Fruit fly (Drosophila melanogaster) whole organism, embryonic: Measurements from ENCODE around the gene Gcna.

Source experiments
- Abd-B ChIP-seq: fragments of 200-800 bp; sonication (Bioruptor generic); optimal IDR thresholded peaks from 2 replicates; lab custom pipeline; 2018; ENCODE audit warnings: missing biosample characterization, mild to moderate bottlenecking, missing genetic modification characterization, moderate library complexity
- Atf3 ChIP-seq: fragments of 200-800 bp; sonication (Bioruptor generic); optimal IDR thresholded peaks from 3 replicates; lab custom pipeline; 2016; ENCODE audit warnings: missing biosample characterization, missing genetic modification characterization
- CG10543 ChIP-seq: fragments of 200-800 bp; sonication (Bioruptor generic); optimal IDR thresholded peaks from 3 replicates; lab custom pipeline; 2017; ENCODE audit warnings: missing biosample characterization, mild to moderate bottlenecking, missing genetic modification characterization, moderate library complexity
- CG11456 ChIP-seq: fragments of 200-800 bp; sonication (Bioruptor generic); IDR thresholded peaks from 3 replicates; pipeline ENCODE4 v1.3.6; 2022; ENCODE audit warnings: missing biosample characterization, missing genetic modification characterization
- CG12104 ChIP-seq: fragments of 200-800 bp; sonication (Bioruptor generic); optimal IDR thresholded peaks from 3 replicates; lab custom pipeline; 2016; ENCODE audit warnings: missing biosample characterization, missing genetic modification characterization
- CG12391 ChIP-seq: fragments of 200-800 bp; sonication (Bioruptor generic); optimal IDR thresholded peaks from 3 replicates; lab custom pipeline; 2018; ENCODE audit warnings: missing biosample characterization, mild to moderate bottlenecking, missing genetic modification characterization, moderate library complexity
- CG13287 ChIP-seq: fragments of 200-800 bp; sonication (Bioruptor generic); IDR thresholded peaks from 2 replicates; pipeline ENCODE4 v1.3.6; 2022; ENCODE audit warnings: missing biosample characterization, missing genetic modification characterization; ENCODE audit not compliant: partially characterized antibody
- CG14441 ChIP-seq: fragments of 200-800 bp; sonication (Bioruptor generic); IDR thresholded peaks from 2 replicates; pipeline ENCODE4 v1.3.6; 2022; ENCODE audit warnings: missing biosample characterization, missing genetic modification characterization
- CG17361 ChIP-seq: fragments of 200-800 bp; sonication (Bioruptor generic); IDR thresholded peaks from 3 replicates; pipeline ENCODE4 v1.3.6; 2022; ENCODE audit warnings: missing biosample characterization, missing genetic modification characterization
- CG17385 ChIP-seq: fragments of 200-800 bp; sonication (Bioruptor generic); optimal IDR thresholded peaks from 3 replicates; lab custom pipeline; 2018; ENCODE audit warnings: missing biosample characterization, mild to moderate bottlenecking, missing genetic modification characterization
- CG18011 ChIP-seq: fragments of 200-800 bp; sonication (Bioruptor generic); optimal IDR thresholded peaks from 2 replicates; lab custom pipeline; 2017; ENCODE audit warnings: missing biosample characterization, missing genetic modification characterization, mild to moderate bottlenecking, moderate library complexity, missing genotype
- CG2120 ChIP-seq: fragments of 200-800 bp; sonication (Bioruptor generic); optimal IDR thresholded peaks from 3 replicates; lab custom pipeline; 2016; ENCODE audit warnings: missing biosample characterization, missing genetic modification characterization
- CG34224 ChIP-seq: fragments of 200-800 bp; sonication (Bioruptor generic); IDR thresholded peaks from 3 replicates; pipeline ENCODE4 v1.3.6; 2022; ENCODE audit warnings: missing biosample characterization, missing genetic modification characterization; ENCODE audit not compliant: partially characterized antibody
- CG42726 ChIP-seq: fragments of 200-800 bp; sonication (Bioruptor generic); IDR thresholded peaks from 2 replicates; pipeline ENCODE4 v1.3.6; 2022; ENCODE audit warnings: missing biosample characterization, missing genetic modification characterization; ENCODE audit not compliant: partially characterized antibody
- CG43689 ChIP-seq: fragments of 200-800 bp; sonication (Bioruptor generic); IDR thresholded peaks from 2 replicates; pipeline ENCODE4 v1.3.6; 2022; ENCODE audit warnings: missing biosample characterization, missing genetic modification characterization
- CG4404 ChIP-seq: fragments of 200-800 bp; sonication (Bioruptor generic); IDR thresholded peaks from 2 replicates; pipeline ENCODE4 v1.3.6; 2022; ENCODE audit warnings: missing biosample characterization, missing genetic modification characterization
- CG4424 ChIP-seq: fragments of 200-800 bp; sonication (Bioruptor generic); optimal IDR thresholded peaks from 3 replicates; lab custom pipeline; 2016; ENCODE audit warnings: missing biosample characterization, missing genetic modification characterization
- CG6254 ChIP-seq: fragments of 200-800 bp; sonication (Bioruptor generic); optimal IDR thresholded peaks from 3 replicates; lab custom pipeline; 2017; ENCODE audit warnings: mild to moderate bottlenecking, missing biosample characterization, missing genetic modification reagents, missing genetic modification characterization
- CG6765 ChIP-seq: fragments of 200-800 bp; sonication (Bioruptor generic); optimal IDR thresholded peaks from 3 replicates; lab custom pipeline; 2017; ENCODE audit warnings: missing biosample characterization, mild to moderate bottlenecking, missing genetic modification characterization
- CG8765 ChIP-seq: fragments of 200-800 bp; sonication (Bioruptor generic); IDR thresholded peaks from 2 replicates; pipeline ENCODE4 v1.3.6; 2022; ENCODE audit warnings: missing biosample characterization, missing genetic modification characterization
- CG9727 ChIP-seq: fragments of 200-800 bp; sonication (Bioruptor generic); optimal IDR thresholded peaks from 3 replicates; lab custom pipeline; 2017; ENCODE audit warnings: missing biosample characterization, mild to moderate bottlenecking, missing genetic modification characterization
- D19B ChIP-seq: fragments of 200-800 bp; sonication (Bioruptor generic); optimal IDR thresholded peaks from 2 replicates; lab custom pipeline; 2017; ENCODE audit warnings: missing biosample characterization, mild to moderate bottlenecking, missing genetic modification characterization
- Dad ChIP-seq: fragments of 200-800 bp; sonication (Bioruptor generic); optimal IDR thresholded peaks from 3 replicates; lab custom pipeline; 2016; ENCODE audit warnings: missing biosample characterization, missing genetic modification characterization
- Dfd ChIP-seq, 2 experiments: fragments of >200 bp; optimal IDR thresholded peaks; 2 replicates each; lab custom pipeline; 2017; ENCODE audit warnings: missing biosample characterization in 2 of 2, missing genetic modification characterization in 2 of 2
- Dp ChIP-seq: fragments of 200-800 bp; sonication (Bioruptor generic); optimal IDR thresholded peaks from 2 replicates; lab custom pipeline; 2018; ENCODE audit warnings: missing biosample characterization, mild to moderate bottlenecking, missing genetic modification characterization, moderate library complexity
- Ets65A ChIP-seq: fragments of 200-800 bp; sonication (Bioruptor generic); peaks from one replicate; lab custom pipeline; 2016; ENCODE audit warnings: missing biosample characterization, missing genetic modification characterization
- HmgD ChIP-seq: fragments of 200-800 bp; sonication (Bioruptor generic); optimal IDR thresholded peaks from 3 replicates; lab custom pipeline; 2016; ENCODE audit warnings: missing biosample characterization, missing genetic modification characterization
- Mad ChIP-seq: fragments of 200-800 bp; sonication (Bioruptor generic); optimal IDR thresholded peaks from 2 replicates; lab custom pipeline; 2016; ENCODE audit warnings: missing biosample characterization, missing genetic modification characterization
- PHDP ChIP-seq: fragments of 200-800 bp; sonication (Bioruptor generic); optimal IDR thresholded peaks from 3 replicates; lab custom pipeline; 2018; ENCODE audit warnings: missing biosample characterization, mild to moderate bottlenecking, missing genetic modification characterization, moderate library complexity
- Poxn ChIP-seq: fragments of 200-800 bp; sonication (Bioruptor generic); IDR thresholded peaks from 2 replicates; pipeline ENCODE4 v1.3.6; 2022; ENCODE audit warnings: missing biosample characterization, missing genetic modification characterization
- Rx ChIP-seq: fragments of 200-800 bp; sonication (Bioruptor generic); IDR thresholded peaks from 2 replicates; pipeline ENCODE4 v1.3.6; 2022; ENCODE audit warnings: missing biosample characterization, missing genetic modification characterization
- Sox100B ChIP-seq: fragments of 200-800 bp; sonication (Bioruptor generic); optimal IDR thresholded peaks from 3 replicates; lab custom pipeline; 2018; ENCODE audit warnings: missing biosample characterization, mild to moderate bottlenecking, missing genetic modification characterization
- Sry-δ ChIP-seq: fragments of 200-800 bp; sonication (Bioruptor generic); optimal IDR thresholded peaks from 2 replicates; lab custom pipeline; 2016; ENCODE audit warnings: missing biosample characterization, missing genetic modification characterization
- ap ChIP-seq: fragments of 200-800 bp; sonication (Bioruptor generic); IDR thresholded peaks from 2 replicates; pipeline ENCODE4 v1.3.6; 2022; ENCODE audit warnings: missing biosample characterization, missing genetic modification characterization
- dm ChIP-seq: fragments of 200-800 bp; sonication (Bioruptor generic); optimal IDR thresholded peaks from 3 replicates; lab custom pipeline; 2016; ENCODE audit warnings: missing biosample characterization, missing genetic modification characterization
- dmrt11E ChIP-seq: fragments of 200-800 bp; sonication (Bioruptor generic); optimal IDR thresholded peaks from 3 replicates; lab custom pipeline; 2018; ENCODE audit warnings: missing biosample characterization, mild to moderate bottlenecking, missing genetic modification characterization, moderate library complexity
- fru ChIP-seq: fragments of >200 bp; optimal IDR thresholded peaks from 2 replicates; lab custom pipeline; 2017
- grn ChIP-seq: fragments of 200-800 bp; sonication (Bioruptor generic); optimal IDR thresholded peaks from 3 replicates; lab custom pipeline; 2017; ENCODE audit warnings: missing biosample characterization, missing genetic modification characterization
- gro ChIP-seq: fragments of 200-800 bp; sonication (Bioruptor generic); optimal IDR thresholded peaks from 2 replicates; lab custom pipeline; 2016; ENCODE audit warnings: missing biosample characterization, missing genetic modification characterization
- ham ChIP-seq: fragments of 200-800 bp; sonication (Bioruptor generic); IDR thresholded peaks from 2 replicates; pipeline ENCODE4 v1.3.6; 2022; ENCODE audit warnings: missing biosample characterization, missing genetic modification characterization
- hb ChIP-seq: fragments of 200-800 bp; sonication (Bioruptor generic); IDR thresholded peaks from 3 replicates; pipeline ENCODE4 v1.3.6; 2022; ENCODE audit warnings: missing biosample characterization, missing genetic modification characterization; ENCODE audit not compliant: partially characterized antibody
- ind ChIP-seq: fragments of 200-800 bp; sonication (Bioruptor generic); optimal IDR thresholded peaks from 3 replicates; lab custom pipeline; 2016; ENCODE audit warnings: missing biosample characterization, missing genetic modification characterization
- klu ChIP-seq: fragments of 200-800 bp; sonication (Bioruptor generic); IDR thresholded peaks from 2 replicates; pipeline ENCODE4 v1.3.6; 2022; ENCODE audit warnings: missing biosample characterization, missing genetic modification characterization
- pan ChIP-seq, 4 experiments: fragments of >200 bp in 3 of 4; fragments of 200-800 bp in 1 of 4; sonication (Bioruptor generic) in 1 of 4; optimal IDR thresholded peaks in 3 of 4; IDR thresholded peaks in 1 of 4; 2 replicates each; pipeline versions ENCODE4 v1.3.6 to Lab custom; 2017 to 2022; ENCODE audit warnings: missing biosample characterization in 2 of 4, missing genetic modification characterization in 2 of 4, mixed read lengths in 1 of 4
- pros ChIP-seq: fragments of 200-800 bp; sonication (Bioruptor generic); optimal IDR thresholded peaks from 3 replicates; lab custom pipeline; 2019; ENCODE audit warnings: missing biosample characterization, mild to moderate bottlenecking, missing genetic modification characterization, moderate library complexity
- pum ChIP-seq: fragments of 200-800 bp; sonication (Bioruptor generic); optimal IDR thresholded peaks from 2 replicates; lab custom pipeline; 2016; ENCODE audit warnings: missing biosample characterization, missing genetic modification characterization
- so ChIP-seq: fragments of 200-800 bp; sonication (Bioruptor generic); IDR thresholded peaks from 3 replicates; pipeline ENCODE4 v1.3.6; 2022; ENCODE audit warnings: missing biosample characterization, missing genetic modification characterization
- sqz ChIP-seq: fragments of 200-800 bp; sonication (Bioruptor generic); optimal IDR thresholded peaks from 3 replicates; lab custom pipeline; 2018; ENCODE audit warnings: missing biosample characterization, mild to moderate bottlenecking, missing genetic modification characterization
- stc ChIP-seq: fragments of 200-800 bp; sonication (Bioruptor generic); IDR thresholded peaks from 2 replicates; pipeline ENCODE4 v1.3.6; 2022; ENCODE audit warnings: missing biosample characterization, missing genetic modification characterization
- sug ChIP-seq: fragments of 200-800 bp; optimal IDR thresholded peaks from 2 replicates; lab custom pipeline; 2019; ENCODE audit warnings: missing biosample characterization, mild to moderate bottlenecking, missing genetic modification characterization, moderate library complexity
- wdn ChIP-seq: fragments of 200-800 bp; sonication (Bioruptor generic); IDR thresholded peaks from 2 replicates; pipeline ENCODE4 v1.3.6; 2022; ENCODE audit warnings: missing biosample characterization, missing genetic modification characterization

Gene Gcna

dm6 chrX:1845413-1845951, 20.2 kb downstream of the Gcna start (continued):
- TF ChIP-seq ham (GFP tag; lab: Robert Waterston, UW) (peak; percentile 57; the same call in 1 of the 2 replicates), CG17385 (GFP tag; lab: Kevin White, UChicago) (peak; percentile 23), Poxn (GFP tag; lab: Robert Waterston, UW) (no peak), HmgD (no peak), hb (no peak), dm (GFP tag; lab: Kevin White, UChicago) (peak; percentile 4), CG17361 (GFP tag; lab: Robert Waterston, UW) (no peak), Rx (GFP tag; lab: Robert Waterston, UW) (no peak), CG2120 (GFP tag; lab: Kevin White, UChicago) (peak; percentile 78), Sry-δ (GFP tag; lab: Kevin White, UChicago) (peak; percentile 27), dmrt11E (peak; percentile 23), CG4404 (no peak), Dfd (GFP tag; optimal IDR thresholded peaks at IDR 0.05; lab: Kevin White, UChicago) (no peak), pan (optimal IDR thresholded peaks at IDR 0.05; lab: Kevin White, UChicago) (no peak), pan (GFP tag; optimal IDR thresholded peaks at IDR 0.05 in 1 of 2, IDR thresholded peaks at IDR 0.05 in 1 of 2) (peak in 1 of 2 experiments; percentile 63), CG13287 (no peak), gro (GFP tag; lab: Kevin White, UChicago) (peak; percentile 57), CG4424 (GFP tag; lab: Kevin White, UChicago) (no peak), CG12391 (tag; lab: Kevin White, UChicago) (peak; percentile 2), Atf3 (GFP tag; lab: Kevin White, UChicago) (no peak), Mad (GFP tag; lab: Kevin White, UChicago) (peak; percentile 29), so (GFP tag; lab: Robert Waterston, UW) (0 out of 3 replicates have a peak, but pooled peaks have one; percentile 43), fru (lab: Kevin White, UChicago) (no peak), CG43689 (GFP tag; lab: Robert Waterston, UW) (peak; percentile 44; the same call in 1 of the 2 replicates), wdn (GFP tag; lab: Robert Waterston, UW) (0 out of 2 replicates have a peak, but pooled peaks have one; percentile 36), ind (GFP tag; lab: Kevin White, UChicago) (no peak), Dp (GFP tag; lab: Kevin White, UChicago) (no peak), pros (GFP tag; lab: Kevin White, UChicago) (no peak), CG6254 (GFP tag; lab: Kevin White, UChicago) (no peak), sqz (no peak), stc (GFP tag; lab: Robert Waterston, UW) (no peak), Sox100B (GFP tag; lab: Kevin White, UChicago) (no peak), Ets65A (GFP tag; lab: Kevin White, UChicago) (no peak), klu (GFP tag; lab: Robert Waterston, UW) (0 out of 2 replicates have a peak, but pooled peaks have one; percentile 23), grn (peak; percentile 51), Dad (no peak), CG12104 (GFP tag; lab: Kevin White, UChicago) (no peak), ap (GFP tag; lab: Robert Waterston, UW) (no peak), CG9727 (GFP tag; lab: Kevin White, UChicago) (peak; percentile 53), CG11456 (peak; percentile 59; the same call in 1 of the 3 replicates), CG42726 (no peak), CG10543 (GFP tag; lab: Kevin White, UChicago) (peak; percentile 80), PHDP (tag; lab: Kevin White, UChicago) (peak; percentile 67), sug (tag; lab: Kevin White, UChicago) (peak; percentile 61), pum (no peak), CG34224 (GFP tag; lab: Robert Waterston, UW) (no peak), Abd-B (GFP tag; lab: Kevin White, UChicago) (no peak), CG6765 (GFP tag; lab: Kevin White, UChicago) (peak; percentile 13), CG14441 (GFP tag; lab: Robert Waterston, UW) (peak; percentile 66), CG8765 (no peak), D19B (GFP tag; lab: Kevin White, UChicago) (no peak), CG18011 (GFP tag; lab: Kevin White, UChicago) (peak; percentile 25)
